Worm (Caenorhabditis elegans): ENCODE data around the gene cal-3.

The cal-3 gene

DNA sequence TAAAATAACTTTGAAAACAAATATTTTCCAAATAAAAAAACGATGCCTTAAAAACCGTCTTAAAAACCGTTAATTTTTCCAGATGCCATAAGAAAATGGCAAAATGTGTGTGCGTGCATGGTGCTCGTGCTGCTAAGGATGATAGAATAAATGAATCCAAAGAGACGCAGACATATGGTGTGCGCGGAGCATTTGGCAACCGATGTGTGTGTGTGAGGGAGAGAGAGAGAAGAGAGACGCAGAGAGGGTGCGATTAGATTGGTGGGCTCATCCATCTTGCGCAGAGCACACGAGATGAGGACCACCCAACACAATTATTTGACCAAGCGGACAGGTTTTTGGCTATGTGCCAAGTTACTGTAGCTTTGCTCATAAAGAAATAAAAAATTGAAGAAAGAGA, 10.2 kb downstream of the cal-3 start (continued):
- TF ChIP-seq pqm-1 (tag; optimal IDR thresholded peaks at IDR 0.05) (no peak), C04F5.9 (tag; optimal IDR thresholded peaks at IDR 0.05) (no peak), lin-39 (tag; optimal IDR thresholded peaks at IDR 0.05) (no peak), xbp-1 (tag; optimal IDR thresholded peaks at IDR 0.05) (peak; percentile 9), fkh-8 (tag; optimal IDR thresholded peaks at IDR 0.05) (peak; percentile 26), egl-13 (tag; optimal IDR thresholded peaks at IDR 0.05) (no peak), ama-1 (optimal IDR thresholded peaks at IDR 0.05) (no peak), snu-23 (GFP tag; optimal IDR thresholded peaks at IDR 0.05) (peak; percentile 20), unc-30 (tag; optimal IDR thresholded peaks at IDR 0.05) (no peak), irx-1 (tag; optimal IDR thresholded peaks at IDR 0.05) (no peak), hpl-2 (GFP tag; optimal IDR thresholded peaks at IDR 0.05) (no peak), grh-1 (GFP tag; IDR thresholded peaks at IDR 0.05) (no peak), nhr-237 (tag; optimal IDR thresholded peaks at IDR 0.05) (no peak), ceh-88 (GFP tag; IDR thresholded peaks at IDR 0.05) (no peak), swsn-7 (tag; optimal IDR thresholded peaks at IDR 0.05) (peak; percentile 21), skn-1 (tag; optimal IDR thresholded peaks at IDR 0.05) (peak; percentile 17), nhr-20 (tag; optimal IDR thresholded peaks at IDR 0.05) (no peak), nhr-76 (tag; optimal IDR thresholded peaks at IDR 0.05) (no peak), snpc-4 (tag; optimal IDR thresholded peaks at IDR 0.05) (no peak), isw-1 (GFP tag; IDR thresholded peaks at IDR 0.05) (peak; percentile 15), lin-13 (GFP tag; optimal IDR thresholded peaks at IDR 0.05) (no peak), F16B12.6 (tag; optimal IDR thresholded peaks at IDR 0.05) (no peak), fkh-10 (GFP tag; optimal IDR thresholded peaks at IDR 0.05) (no peak), ceh-90 (tag; optimal IDR thresholded peaks at IDR 0.05) (no peak), lin-14 (GFP tag; optimal IDR thresholded peaks at IDR 0.05) (peak; percentile 73), efl-3 (GFP tag; optimal IDR thresholded peaks at IDR 0.05) (no peak), jun-1 (tag; optimal IDR thresholded peaks at IDR 0.05) (no peak), nhr-19 (GFP tag; conservative IDR thresholded peaks at IDR 0.05) (no peak), alr-1 (tag; optimal IDR thresholded peaks at IDR 0.05; ENCODE audit: borderline replicate concordance) (no peak), unc-62 (GFP tag; optimal IDR thresholded peaks at IDR 0.05) (no peak), mdl-1 (tag; optimal IDR thresholded peaks at IDR 0.05) (peak in 1 of 2 experiments; percentile 23), dsc-1 (tag; optimal IDR thresholded peaks at IDR 0.05) (peak; percentile 28), ces-1 (GFP tag; optimal IDR thresholded peaks at IDR 0.05) (no peak), ceh-82 (tag; optimal IDR thresholded peaks at IDR 0.05) (peak in 2 of 3 experiments; percentile 31 to 59), nhr-71 (tag; optimal IDR thresholded peaks at IDR 0.05) (peak; percentile 40), nhr-90 (tag; optimal IDR thresholded peaks at IDR 0.05; ENCODE audit: poor library complexity) (no peak)

DNA sequence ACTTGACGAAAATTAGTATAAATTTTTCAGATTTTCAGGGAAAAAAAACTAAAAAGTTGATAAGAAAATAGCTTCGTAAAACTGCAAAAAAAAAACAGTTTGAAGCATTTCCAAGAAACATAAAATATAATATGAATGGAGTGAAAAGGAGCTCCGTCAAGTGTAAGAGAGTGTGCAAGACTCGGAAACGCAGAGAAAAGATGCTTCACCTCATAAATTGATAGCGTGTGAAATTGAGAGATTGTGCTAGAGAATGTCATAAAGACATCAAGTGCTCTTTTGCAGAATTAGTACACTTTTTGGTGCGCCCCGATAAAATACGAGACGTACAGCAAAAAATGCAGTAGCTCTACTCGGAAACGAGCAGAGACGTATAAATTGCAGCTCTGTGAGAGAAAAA, 13.4 kb downstream of the cal-3 start:
- TF ChIP-seq sox-4 (tag; optimal IDR thresholded peaks at IDR 0.05): no peak
- no peak for TF ChIP-seq rnt-1 (tag; optimal IDR thresholded peaks at IDR 0.05)
- no peak for TF ChIP-seq hlh-17 (GFP tag; optimal IDR thresholded peaks at IDR 0.05; ENCODE audit: borderline replicate concordance)
- TF ChIP-seq egl-13 (tag; optimal IDR thresholded peaks at IDR 0.05): no peak
- TF ChIP-seq nhr-76 (tag; optimal IDR thresholded peaks at IDR 0.05): no peak
- no peak for TF ChIP-seq hpl-2 (GFP tag; optimal IDR thresholded peaks at IDR 0.05)
- no peak for TF ChIP-seq efl-1 (optimal IDR thresholded peaks at IDR 0.05)
- peak in 1 of 2 experiments; percentile 42 for TF ChIP-seq efl-1 (GFP tag; optimal IDR thresholded peaks at IDR 0.05 in 1 of 2)
- TF ChIP-seq pqm-1 (tag; optimal IDR thresholded peaks at IDR 0.05): no peak
- no peak for TF ChIP-seq ztf-4 (tag; optimal IDR thresholded peaks at IDR 0.05)
- TF ChIP-seq Y116A8C.19 (tag; optimal IDR thresholded peaks at IDR 0.05; ENCODE audit: borderline replicate concordance): no peak
- TF ChIP-seq zip-4 (GFP tag; optimal IDR thresholded peaks at IDR 0.05): no peak
- no peak for TF ChIP-seq lir-3 (tag; optimal IDR thresholded peaks at IDR 0.05; ENCODE audit: poor library complexity)
- TF ChIP-seq C16A3.4 (tag; optimal IDR thresholded peaks at IDR 0.05): no peak
- no peak for TF ChIP-seq tlp-1 (tag; optimal IDR thresholded peaks at IDR 0.05)
- TF ChIP-seq efl-3 (GFP tag; optimal IDR thresholded peaks at IDR 0.05): no peak
- TF ChIP-seq alr-1 (tag; optimal IDR thresholded peaks at IDR 0.05; ENCODE audit: borderline replicate concordance): no peak
- TF ChIP-seq lin-15B (tag; optimal IDR thresholded peaks at IDR 0.05): no peak
- TF ChIP-seq ceh-88 (GFP tag; IDR thresholded peaks at IDR 0.05): no peak
- TF ChIP-seq hlh-4 (tag; optimal IDR thresholded peaks at IDR 0.05): no peak
- TF ChIP-seq nhr-90 (tag; optimal IDR thresholded peaks at IDR 0.05; ENCODE audit: poor library complexity): no peak
- no peak for TF ChIP-seq C34B4.2 (tag; optimal IDR thresholded peaks at IDR 0.05)
- no peak for TF ChIP-seq unc-98 (GFP tag; IDR thresholded peaks at IDR 0.05)
- no peak for TF ChIP-seq ces-1 (GFP tag; optimal IDR thresholded peaks at IDR 0.05)
- no peak for TF ChIP-seq egl-27 (tag; optimal IDR thresholded peaks at IDR 0.05)
- TF ChIP-seq ets-5 (GFP tag; IDR thresholded peaks at IDR 0.05): no peak
- peak; percentile 34 for TF ChIP-seq nhr-71 (tag; optimal IDR thresholded peaks at IDR 0.05)
- no peak for TF ChIP-seq ceh-82 (tag; optimal IDR thresholded peaks at IDR 0.05)

All from whole organism, L1 larva.